Worm (Caenorhabditis elegans) whole organism, L2 larva: ENCODE measurements around the gene F34D10.3.

Source experiments
- ZK546.5 ChIP-seq: sonication (generic microtip); optimal IDR thresholded peaks from 2 replicates; lab custom pipeline; 2017; ENCODE audit warnings: missing biosample characterization, missing genetic modification characterization
- ama-1 ChIP-seq: fragments of 150-350 bp; optimal IDR thresholded peaks from 2 replicates; lab custom pipeline; 2018; ENCODE audit warnings: inconsistent platforms
- ceh-82 ChIP-seq: fragments of 150-350 bp; optimal IDR thresholded peaks from 2 replicates; lab custom pipeline; 2014; ENCODE audit warnings: missing biosample characterization, missing genetic modification characterization
- egl-27 ChIP-seq: sonication (generic microtip); optimal IDR thresholded peaks from 3 replicates; lab custom pipeline; 2017; ENCODE audit warnings: missing biosample characterization, missing genetic modification reagents, missing genetic modification characterization
- fos-1 ChIP-seq: fragments of 150-350 bp; optimal IDR thresholded peaks from 2 replicates; lab custom pipeline; 2014; ENCODE audit warnings: missing biosample characterization, missing genetic modification characterization
- mab-5 ChIP-seq: fragments of 150-350 bp; optimal IDR thresholded peaks from 2 replicates; lab custom pipeline; 2014; ENCODE audit warnings: missing biosample characterization, missing genetic modification characterization
- mdl-1 ChIP-seq, 2 experiments: fragments of 150-350 bp in 1 of 2; sonication (generic microtip) in 1 of 2; optimal IDR thresholded peaks; 2 replicates each; lab custom pipeline; 2017; ENCODE audit warnings: missing biosample characterization in 2 of 2, missing genetic modification characterization in 2 of 2
- nhr-11 ChIP-seq: fragments of 150-350 bp; optimal IDR thresholded peaks from 2 replicates; lab custom pipeline; 2014; ENCODE audit warnings: missing biosample characterization, missing genetic modification characterization
- nhr-129 ChIP-seq: fragments of 150-350 bp; optimal IDR thresholded peaks from 2 replicates; lab custom pipeline; 2014; ENCODE audit warnings: missing biosample characterization, missing genetic modification characterization
- nhr-23 ChIP-seq: fragments of 150-350 bp; optimal IDR thresholded peaks from 2 replicates; lab custom pipeline; 2014; ENCODE audit warnings: missing biosample characterization, missing genetic modification reagents, missing genetic modification characterization
- skn-1 ChIP-seq: sonication (generic microtip); optimal IDR thresholded peaks from 2 replicates; lab custom pipeline; 2017; ENCODE audit warnings: missing biosample characterization, missing genetic modification characterization
- snpc-4 ChIP-seq: fragments of 150-350 bp; optimal IDR thresholded peaks from 2 replicates; lab custom pipeline; 2014; ENCODE audit warnings: missing biosample characterization, missing genetic modification characterization

- TF ChIP-seq nhr-23 (tag; lab: Kevin White, UChicago) (no peak), nhr-129 (tag; lab: Kevin White, UChicago) (no peak), mdl-1 (tag; optimal IDR thresholded peaks at IDR 0.05; lab: Kevin White, UChicago) (no peak), ceh-82 (no peak), egl-27 (tag; lab: Kevin White, UChicago) (no peak), snpc-4 (tag; lab: Kevin White, UChicago) (no peak), fos-1 (tag; lab: Kevin White, UChicago) (no peak), ama-1 (lab: Kevin White, UChicago) (no peak), skn-1 (tag; lab: Kevin White, UChicago) (no peak), nhr-11 (tag; lab: Kevin White, UChicago) (no peak), ZK546.5 (no peak), mab-5 (tag; lab: Kevin White, UChicago) (no peak)
These were observed 8.0 kb downstream of the F34D10.3 start for ce11 chrIII:3742090-3742489.
